Fruit fly (Drosophila melanogaster): ENCODE data around the gene CG5854.

Gene CG5854

dm6 chr3R:23888273-23889220, 45.2 kb upstream of the CG5854 start (continued):
- TF ChIP-seq vnd (GFP tag; IDR thresholded peaks at IDR 0.05; ENCODE audit: partially characterized antibody) (no peak), Xbp1 (GFP tag; optimal IDR thresholded peaks at IDR 0.05) (peak; percentile 33), CG8765 (GFP tag; IDR thresholded peaks at IDR 0.05) (no peak), pb (GFP tag; optimal IDR thresholded peaks at IDR 0.05) (no peak), repo (GFP tag; optimal IDR thresholded peaks at IDR 0.05) (peak; percentile 37), pum (GFP tag; optimal IDR thresholded peaks at IDR 0.05) (no peak), CG1647 (GFP tag; optimal IDR thresholded peaks at IDR 0.05) (no peak), B-H1 (GFP tag; IDR thresholded peaks at IDR 0.05) (no peak), ATbp (GFP tag; optimal IDR thresholded peaks at IDR 0.05) (peak; percentile 5), CG8924 (tag; optimal IDR thresholded peaks at IDR 0.05) (no peak), E2f1 (GFP tag; IDR thresholded peaks at IDR 0.05) (no peak), Meics (GFP tag; optimal IDR thresholded peaks at IDR 0.05) (peak; percentile 14), tio (GFP tag; optimal IDR thresholded peaks at IDR 0.05) (no peak), knrl (GFP tag; IDR thresholded peaks at IDR 0.05; ENCODE audit: partially characterized antibody) (no peak), Hr51 (GFP tag; optimal IDR thresholded peaks at IDR 0.05) (peak in 1 of 2 experiments; percentile 30), Kr (GFP tag; optimal IDR thresholded peaks at IDR 0.05) (no peak), CG17328 (GFP tag; IDR thresholded peaks at IDR 0.05) (no peak), zfh2 (GFP tag; optimal IDR thresholded peaks at IDR 0.05) (no peak), fd64A (GFP tag; optimal IDR thresholded peaks at IDR 0.05) (no peak), mam (GFP tag; optimal IDR thresholded peaks at IDR 0.05) (no peak), luna (GFP tag; optimal IDR thresholded peaks at IDR 0.05) (no peak), Hey (tag; optimal IDR thresholded peaks at IDR 0.05) (no peak), disco-r (GFP tag; optimal IDR thresholded peaks at IDR 0.05) (no peak), CG18619 (GFP tag; optimal IDR thresholded peaks at IDR 0.05) (no peak), CG31441 (GFP tag; IDR thresholded peaks at IDR 0.05) (0 out of 2 replicates have a peak, but pooled peaks have one; percentile 13), stc (GFP tag; IDR thresholded peaks at IDR 0.05) (no peak), HHEX (GFP tag; optimal IDR thresholded peaks at IDR 0.05) (no peak), lab (GFP tag; optimal IDR thresholded peaks at IDR 0.05) (peak; percentile 25), oc (tag; optimal IDR thresholded peaks at IDR 0.05) (no peak), Hand (GFP tag; optimal IDR thresholded peaks at IDR 0.05) (no peak), CG12391 (tag; optimal IDR thresholded peaks at IDR 0.05) (no peak), fd102C (GFP tag; optimal IDR thresholded peaks at IDR 0.05) (no peak), CG17568 (GFP tag; optimal IDR thresholded peaks at IDR 0.05) (no peak), CG8359 (GFP tag; optimal IDR thresholded peaks at IDR 0.05; ENCODE audit: borderline replicate concordance) (no peak), Usf (GFP tag; optimal IDR thresholded peaks at IDR 0.05) (no peak), CG7357 (GFP tag; IDR thresholded peaks at IDR 0.05) (no peak), CG6765 (GFP tag; optimal IDR thresholded peaks at IDR 0.05) (no peak), CG15073 (GFP tag; optimal IDR thresholded peaks at IDR 0.05) (no peak), E2f2 (GFP tag; IDR thresholded peaks at IDR 0.05) (peak; percentile 15; the same call in 1 of the 2 replicates), CG8388 (GFP tag; optimal IDR thresholded peaks at IDR 0.05) (peak; percentile 3), CG9437 (GFP tag; optimal IDR thresholded peaks at IDR 0.05) (no peak), ac (GFP tag; optimal IDR thresholded peaks at IDR 0.05) (no peak), CG16779 (GFP tag; IDR thresholded peaks at IDR 0.05) (no peak), CG13775 (GFP tag; optimal IDR thresholded peaks at IDR 0.05) (no peak), Gsc (GFP tag; IDR thresholded peaks at IDR 0.05) (no peak), Bdp1 (GFP tag; optimal IDR thresholded peaks at IDR 0.05) (no peak), ro (GFP tag; IDR thresholded peaks at IDR 0.05) (no peak), NfI (GFP tag; optimal IDR thresholded peaks at IDR 0.05) (no peak), CG11560 (tag; IDR thresholded peaks at IDR 0.05) (no peak)
